Fruit fly (Drosophila melanogaster): ENCODE data around the gene Nfs1.
A peak's percentile ranks its signal among the peaks of the same experiment; 100 is the strongest.

DNA sequence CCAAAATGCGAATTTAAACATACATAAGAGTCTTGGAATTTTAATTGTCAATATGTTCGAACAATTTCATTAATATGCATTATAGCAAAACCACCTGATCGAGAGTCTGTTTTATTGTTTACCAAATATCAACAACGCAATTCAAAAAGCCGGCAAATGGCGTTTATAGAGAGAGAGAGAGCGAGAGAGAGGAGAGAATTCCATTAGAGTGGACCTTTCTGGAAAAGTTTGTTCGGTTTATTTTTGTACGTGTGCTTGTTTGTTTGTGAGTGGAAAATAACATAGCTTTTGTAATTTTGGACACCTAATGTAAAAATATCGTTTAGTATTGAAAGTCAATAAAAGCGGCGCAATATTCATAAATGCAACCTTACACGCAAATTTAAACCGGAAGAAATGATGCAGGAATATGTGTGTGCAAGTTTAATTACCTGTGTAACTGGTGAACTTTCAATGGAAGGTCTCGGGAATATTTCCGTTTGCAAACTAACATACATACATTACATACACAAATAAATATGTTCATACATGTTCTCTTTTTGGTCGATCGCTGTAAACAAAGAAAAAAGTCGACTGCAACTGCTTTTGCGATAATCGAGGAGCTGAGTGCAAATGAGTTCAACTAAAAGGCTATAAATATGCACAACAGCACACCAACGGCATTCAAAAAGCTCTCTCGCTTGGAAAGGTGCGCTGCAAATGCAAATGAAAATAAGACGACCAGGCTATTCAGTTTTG, 45.3 kb downstream of the Nfs1 start, which contains the start of gene CG6785:
- TF ChIP-seq CG32121 (GFP tag; IDR thresholded peaks at IDR 0.05) (peak; percentile 80), CG17806 (tag; optimal IDR thresholded peaks at IDR 0.05) (peak; percentile 78), CG9948 (tag; optimal IDR thresholded peaks at IDR 0.05) (peak; percentile 60), Pif1B (GFP tag; optimal IDR thresholded peaks at IDR 0.05) (peak; percentile 82)

Data from whole organism, pupa.